Worm (Caenorhabditis elegans) whole organism, L1 larva: ENCODE data around the gene mup-2.

Source experiments
- aly-2 ChIP-seq: fragments of 150-350 bp; optimal IDR thresholded peaks from 2 replicates; lab custom pipeline; 2014; ENCODE audit warnings: missing biosample characterization, missing genetic modification characterization
- dpl-1 ChIP-seq, 3 experiments: fragments of 150-350 bp in 2 of 3; sonication (generic microtip) in 1 of 3; optimal IDR thresholded peaks; 2 replicates each; lab custom pipeline; 2014 to 2017; ENCODE audit warnings: missing biosample characterization in 3 of 3, missing genetic modification characterization in 3 of 3, missing genetic modification reagents in 3 of 3
- grh-1 ChIP-seq: fragments of 200-800 bp; sonication (Bioruptor generic); IDR thresholded peaks from 2 replicates; pipeline ENCODE4 v1.3.6; 2022; ENCODE audit warnings: missing genetic modification reagents, missing genetic modification characterization, missing compliant biosample characterization
- nhr-11 ChIP-seq: fragments of 150-350 bp; optimal IDR thresholded peaks from 2 replicates; lab custom pipeline; 2014; ENCODE audit warnings: missing biosample characterization, missing genetic modification characterization
- nhr-237 ChIP-seq: fragments of 150-350 bp; optimal IDR thresholded peaks from 2 replicates; lab custom pipeline; 2014; ENCODE audit warnings: missing biosample characterization, missing genetic modification characterization
- nhr-28 ChIP-seq: fragments of 150-350 bp; optimal IDR thresholded peaks from 2 replicates; lab custom pipeline; 2014; ENCODE audit warnings: missing biosample characterization, missing genetic modification characterization
- skn-1 ChIP-seq: fragments of 150-350 bp; optimal IDR thresholded peaks from 2 replicates; lab custom pipeline; 2014; ENCODE audit warnings: missing biosample characterization, missing genetic modification characterization
- snpc-4 ChIP-seq: fragments of 150-350 bp; optimal IDR thresholded peaks from 2 replicates; lab custom pipeline; 2014; ENCODE audit warnings: missing biosample characterization, missing genetic modification characterization
- sox-4 ChIP-seq: sonication (generic microtip); optimal IDR thresholded peaks from 2 replicates; lab custom pipeline; 2016; ENCODE audit warnings: missing genetic modification characterization, missing compliant biosample characterization
- ztf-4 ChIP-seq: fragments of 150-350 bp; optimal IDR thresholded peaks from 2 replicates; lab custom pipeline; 2014; ENCODE audit warnings: missing biosample characterization, missing genetic modification characterization

- TF ChIP-seq ztf-4 (tag; lab: Kevin White, UChicago) (no peak), nhr-237 (tag; lab: Kevin White, UChicago) (no peak), aly-2 (tag; lab: Kevin White, UChicago) (no peak), nhr-11 (no peak), grh-1 (GFP tag; lab: Robert Waterston, UW) (no peak), skn-1 (no peak), sox-4 (no peak), snpc-4 (no peak), dpl-1 (GFP tag; optimal IDR thresholded peaks at IDR 0.05; lab: Kevin White, UChicago) (no peak), nhr-28 (no peak)
Observed at ce11 chrX:6435812-6436211, 25.8 kb upstream of the mup-2 start.
